Worm (Caenorhabditis elegans): Measurements from ENCODE around the gene wapl-1.

DNA sequence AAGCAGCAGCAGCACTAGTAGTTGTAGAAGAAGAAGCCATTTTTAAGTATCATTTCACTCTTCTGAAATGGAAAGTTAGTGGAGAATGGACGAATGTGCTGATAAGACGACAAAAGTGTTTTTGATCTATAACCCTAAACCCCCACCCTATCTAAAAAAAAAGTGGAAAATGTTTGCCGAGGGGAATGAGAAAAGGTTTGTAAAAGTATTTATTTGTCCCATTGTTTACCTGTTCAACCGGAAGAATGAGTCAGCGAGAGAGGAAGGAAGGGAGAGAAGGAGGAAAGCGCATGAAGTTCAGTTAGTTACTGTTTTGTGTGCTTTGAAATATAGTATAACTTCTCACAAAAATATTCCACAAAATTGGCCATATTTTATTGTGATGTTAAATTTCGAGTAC lies 48.4 kb downstream of the wapl-1 start:
- TF ChIP-seq zag-1 (tag; optimal IDR thresholded peaks at IDR 0.05): no peak
- peak; percentile 91 for TF ChIP-seq pha-4 (tag; optimal IDR thresholded peaks at IDR 0.05)
- TF ChIP-seq nhr-12 (tag; optimal IDR thresholded peaks at IDR 0.05): no peak
- TF ChIP-seq fkh-10 (GFP tag; optimal IDR thresholded peaks at IDR 0.05): no peak
- TF ChIP-seq elt-2 (tag; optimal IDR thresholded peaks at IDR 0.05): peak; percentile 65
- peak; percentile 43 for TF ChIP-seq pqm-1 (tag; optimal IDR thresholded peaks at IDR 0.05)
- no peak for TF ChIP-seq nhr-76 (tag; optimal IDR thresholded peaks at IDR 0.05)
- no peak for TF ChIP-seq lin-39 (tag; optimal IDR thresholded peaks at IDR 0.05)
- no peak for TF ChIP-seq nhr-11 (tag; optimal IDR thresholded peaks at IDR 0.05)

Data from whole organism, L3 larva.